Worm (Caenorhabditis elegans) whole organism, L4 larva: ENCODE measurements around the gene lpr-3.

Source experiments
- F44E2.7 ChIP-seq: fragments of 200-800 bp; sonication (Bioruptor generic); IDR thresholded peaks from 2 replicates; pipeline ENCODE4 v2.1.2; 2022; ENCODE audit warnings: missing genetic modification characterization, missing compliant biosample characterization
- F49E8.2 ChIP-seq: sonication (generic microtip); optimal IDR thresholded peaks from 2 replicates; lab custom pipeline; 2016; ENCODE audit warnings: missing compliant biosample characterization, mild to moderate bottlenecking, missing genetic modification characterization, borderline replicate concordance
- R02D3.7 ChIP-seq: fragments of 150-350 bp; sonication (generic microtip); optimal IDR thresholded peaks from 3 replicates; lab custom pipeline; 2014; ENCODE audit warnings: missing biosample characterization, missing genetic modification characterization
- T20F7.1 ChIP-seq: fragments of 200-800 bp; sonication (Bioruptor generic); optimal IDR thresholded peaks from 2 replicates; lab custom pipeline; 2018; ENCODE audit warnings: mild to moderate bottlenecking, missing genetic modification characterization, missing compliant biosample characterization
- Y75B8A.6 ChIP-seq: fragments of 200-800 bp; sonication (Bioruptor generic); IDR thresholded peaks from 2 replicates; pipeline ENCODE4 v1.3.6; 2022; ENCODE audit warnings: missing genetic modification reagents, missing genetic modification characterization, missing compliant biosample characterization
- ZK546.5 ChIP-seq, 2 experiments: sonication (generic microtip); optimal IDR thresholded peaks; 2 replicates each; lab custom pipeline; 2017; ENCODE audit warnings: missing biosample characterization in 2 of 2, missing genetic modification characterization in 2 of 2
- aha-1 ChIP-seq: fragments of 150-350 bp; peaks from one replicate; lab custom pipeline; 2014; ENCODE audit warnings: missing biosample characterization, missing genetic modification characterization
- ama-1 ChIP-seq: fragments of 150-350 bp; optimal IDR thresholded peaks from 2 replicates; lab custom pipeline; 2014; ENCODE audit warnings: inconsistent platforms, mixed read lengths
- arid-1 ChIP-seq: fragments of 200-800 bp; sonication (Bioruptor generic); conservative IDR thresholded peaks from 2 replicates; pipeline ENCODE4 v1.3.6; 2022; ENCODE audit warnings: missing genetic modification reagents, missing genetic modification characterization, missing compliant biosample characterization
- attf-4 ChIP-seq: sonication (generic microtip); optimal IDR thresholded peaks from 3 replicates; lab custom pipeline; 2017; ENCODE audit warnings: missing biosample characterization, missing genetic modification characterization
- ceh-28 ChIP-seq: fragments of 150-350 bp; optimal IDR thresholded peaks from 2 replicates; lab custom pipeline; 2014; ENCODE audit warnings: missing biosample characterization, missing genetic modification reagents, missing genetic modification characterization
- ceh-32 ChIP-seq: sonication (generic microtip); optimal IDR thresholded peaks from 2 replicates; lab custom pipeline; 2016; ENCODE audit warnings: mild to moderate bottlenecking, missing genetic modification characterization, missing compliant biosample characterization; ENCODE audit not compliant: poor library complexity
- ceh-62 ChIP-seq: sonication (generic microtip); optimal IDR thresholded peaks from 2 replicates; lab custom pipeline; 2017; ENCODE audit warnings: missing biosample characterization, missing genetic modification characterization
- ceh-82 ChIP-seq: sonication (generic microtip); optimal IDR thresholded peaks from 2 replicates; lab custom pipeline; 2017; ENCODE audit warnings: missing biosample characterization, missing genetic modification characterization
- daf-16 ChIP-seq, 3 experiments: sonication (generic microtip); optimal IDR thresholded peaks; 2 replicates each; lab custom pipeline; 2016 to 2017; ENCODE audit warnings: missing genetic modification characterization in 3 of 3, missing genetic modification reagents in 3 of 3, mild to moderate bottlenecking in 2 of 3, missing compliant biosample characterization in 2 of 3, missing biosample characterization in 1 of 3, moderate library complexity in 1 of 3
- daf-19 ChIP-seq: fragments of 200-800 bp; sonication (Bioruptor generic); conservative IDR thresholded peaks from 2 replicates; pipeline ENCODE4 v1.3.6; 2022; ENCODE audit warnings: missing genetic modification characterization, missing compliant biosample characterization
- daf-8 ChIP-seq: fragments of 200-800 bp; sonication (Bioruptor generic); IDR thresholded peaks from 2 replicates; pipeline ENCODE4 v1.3.6; 2022; ENCODE audit warnings: missing genetic modification characterization, missing compliant biosample characterization
- dmd-8 ChIP-seq: fragments of 200-800 bp; sonication (Bioruptor generic); IDR thresholded peaks from 2 replicates; pipeline ENCODE4 v1.3.6; 2022; ENCODE audit warnings: missing genetic modification characterization, missing compliant biosample characterization
- dmd-9 ChIP-seq: fragments of 200-800 bp; sonication (Bioruptor generic); IDR thresholded peaks from 2 replicates; pipeline ENCODE4 v1.3.6; 2022; ENCODE audit warnings: missing genetic modification reagents, missing genetic modification characterization, missing compliant biosample characterization
- egl-43 ChIP-seq: fragments of 200-800 bp; sonication (Bioruptor generic); IDR thresholded peaks from 2 replicates; pipeline ENCODE4 v1.3.6; 2022; ENCODE audit warnings: missing genetic modification reagents, missing genetic modification characterization, missing compliant biosample characterization
- fkh-10 ChIP-seq: fragments of 150-350 bp; optimal IDR thresholded peaks from 2 replicates; lab custom pipeline; 2014; ENCODE audit warnings: missing biosample characterization, missing genetic modification reagents, missing genetic modification characterization
- gei-8 ChIP-seq: fragments of 200-800 bp; sonication (Bioruptor generic); optimal IDR thresholded peaks from 2 replicates; lab custom pipeline; 2018; ENCODE audit warnings: mild to moderate bottlenecking, missing genetic modification characterization, missing compliant biosample characterization
- hlh-30 ChIP-seq: sonication (generic microtip); optimal IDR thresholded peaks from 2 replicates; lab custom pipeline; 2017; ENCODE audit warnings: antibody characterized with exemption, mild to moderate bottlenecking, missing genetic modification characterization, missing compliant biosample characterization; ENCODE audit not compliant: insufficient read depth
- hmg-1.1 ChIP-seq: fragments of 200-800 bp; sonication (Bioruptor generic); IDR thresholded peaks from 2 replicates; pipeline ENCODE4 v1.3.6; 2022; ENCODE audit warnings: missing genetic modification reagents, missing genetic modification characterization, missing compliant biosample characterization
- lim-7 ChIP-seq: fragments of 200-800 bp; sonication (Bioruptor generic); IDR thresholded peaks from 2 replicates; pipeline ENCODE4 v1.3.6; 2022; ENCODE audit warnings: missing genetic modification characterization, missing compliant biosample characterization
- lin-39 ChIP-seq: fragments of 150-350 bp; optimal IDR thresholded peaks from 2 replicates; lab custom pipeline; 2014; ENCODE audit warnings: missing biosample characterization, missing genetic modification reagents, missing genetic modification characterization
- lir-3 ChIP-seq: sonication (generic microtip); optimal IDR thresholded peaks from 2 replicates; lab custom pipeline; 2016; ENCODE audit warnings: mild to moderate bottlenecking, missing genetic modification characterization, missing compliant biosample characterization
- mdl-1 ChIP-seq, 2 experiments: fragments of 150-350 bp in 1 of 2; sonication (generic microtip) in 1 of 2; optimal IDR thresholded peaks; 2 replicates each; lab custom pipeline; 2014 to 2017; ENCODE audit warnings: missing biosample characterization in 2 of 2, missing genetic modification characterization in 2 of 2
- mdt-29 ChIP-seq: fragments of 200-800 bp; sonication (Bioruptor generic); IDR thresholded peaks from 2 replicates; pipeline ENCODE4 v1.3.6; 2022; ENCODE audit warnings: missing genetic modification reagents, missing genetic modification characterization, missing compliant biosample characterization
- mep-1 ChIP-seq: fragments of 150-350 bp; sonication (generic microtip); optimal IDR thresholded peaks from 3 replicates; lab custom pipeline; 2014; ENCODE audit warnings: missing biosample characterization, missing genetic modification characterization
- mes-2 ChIP-seq: sonication (generic microtip); optimal IDR thresholded peaks from 2 replicates; lab custom pipeline; 2016; ENCODE audit warnings: missing genotype, mild to moderate bottlenecking, missing genetic modification characterization, missing compliant biosample characterization; ENCODE audit not compliant: poor library complexity, severe bottlenecking
- mxl-2 ChIP-seq: fragments of 200-800 bp; sonication (Bioruptor generic); conservative IDR thresholded peaks from 2 replicates; pipeline ENCODE4 v1.3.6; 2022; ENCODE audit warnings: missing genetic modification reagents, missing genetic modification characterization, missing compliant biosample characterization
- nhr-102 ChIP-seq: sonication (generic microtip); optimal IDR thresholded peaks from 2 replicates; lab custom pipeline; 2016; ENCODE audit warnings: mild to moderate bottlenecking, missing genetic modification characterization, moderate library complexity, missing compliant biosample characterization
- nhr-11 ChIP-seq: fragments of 150-350 bp; optimal IDR thresholded peaks from 2 replicates; lab custom pipeline; 2014; ENCODE audit warnings: missing biosample characterization, missing genetic modification characterization
- nhr-111 ChIP-seq: fragments of 200-800 bp; sonication (Bioruptor generic); optimal IDR thresholded peaks from 2 replicates; lab custom pipeline; 2018; ENCODE audit warnings: mild to moderate bottlenecking, missing genetic modification characterization, missing compliant biosample characterization
- nhr-237 ChIP-seq: sonication (generic microtip); optimal IDR thresholded peaks from 2 replicates; lab custom pipeline; 2017; ENCODE audit warnings: missing biosample characterization, missing genetic modification characterization
- nhr-25 ChIP-seq: sonication (generic microtip); optimal IDR thresholded peaks from 2 replicates; lab custom pipeline; 2017; ENCODE audit warnings: missing genetic modification characterization, mild to moderate bottlenecking, missing compliant biosample characterization, antibody characterized with exemption, moderate library complexity, borderline replicate concordance; ENCODE audit not compliant: insufficient read depth
- nhr-28 ChIP-seq: fragments of 150-350 bp; optimal IDR thresholded peaks from 2 replicates; lab custom pipeline; 2014; ENCODE audit warnings: missing biosample characterization, missing genetic modification characterization
- nhr-41 ChIP-seq: fragments of 200-800 bp; sonication (Bioruptor generic); IDR thresholded peaks from 2 replicates; pipeline ENCODE4 v1.3.6; 2022; ENCODE audit warnings: missing genetic modification reagents, missing genetic modification characterization, missing compliant biosample characterization
- nhr-42 ChIP-seq: fragments of 200-800 bp; sonication (Bioruptor generic); IDR thresholded peaks from 2 replicates; pipeline ENCODE4 v1.3.6; 2022; ENCODE audit warnings: missing genetic modification characterization, missing compliant biosample characterization
- nhr-6 ChIP-seq: fragments of 150-350 bp; optimal IDR thresholded peaks from 2 replicates; lab custom pipeline; 2014; ENCODE audit warnings: missing biosample characterization, missing genetic modification characterization
- nhr-76 ChIP-seq: fragments of 150-350 bp; optimal IDR thresholded peaks from 2 replicates; lab custom pipeline; 2014; ENCODE audit warnings: missing biosample characterization, missing genetic modification characterization
- pha-4 ChIP-seq, 2 experiments: fragments of 150-350 bp in 1 of 2; fragments of 200-800 bp in 1 of 2; sonication (Bioruptor generic) in 1 of 2; IDR thresholded peaks in 1 of 2; optimal IDR thresholded peaks in 1 of 2; 2 replicates each; pipeline versions ENCODE4 v1.3.6 to Lab custom; 2014 to 2022; ENCODE audit warnings: missing genetic modification characterization in 2 of 2, missing genetic modification reagents in 2 of 2, missing biosample characterization in 1 of 2, missing compliant biosample characterization in 1 of 2
- php-3 ChIP-seq: fragments of 200-800 bp; sonication (Bioruptor generic); IDR thresholded peaks from 2 replicates; pipeline ENCODE4 v1.3.6; 2022; ENCODE audit warnings: missing genetic modification reagents, missing genetic modification characterization, missing compliant biosample characterization
- pqm-1 ChIP-seq: sonication (generic microtip); optimal IDR thresholded peaks from 2 replicates; lab custom pipeline; 2017; ENCODE audit warnings: missing biosample characterization, missing genetic modification characterization
- snpc-4 ChIP-seq: fragments of 150-350 bp; optimal IDR thresholded peaks from 2 replicates; lab custom pipeline; 2014; ENCODE audit warnings: missing biosample characterization, missing genetic modification characterization
- spr-1 ChIP-seq: sonication (generic microtip); optimal IDR thresholded peaks from 2 replicates; lab custom pipeline; 2016; ENCODE audit warnings: mild to moderate bottlenecking, missing genetic modification characterization, missing compliant biosample characterization
- tra-1 ChIP-seq: fragments of 200-800 bp; sonication (Bioruptor generic); IDR thresholded peaks from 2 replicates; pipeline ENCODE4 v1.3.6; 2022; ENCODE audit warnings: missing genetic modification reagents, missing genetic modification characterization, missing compliant biosample characterization
- zfp-3 ChIP-seq: fragments of 200-800 bp; sonication (Bioruptor generic); conservative IDR thresholded peaks from 2 replicates; pipeline ENCODE4 v1.3.6; 2022; ENCODE audit warnings: missing genetic modification reagents, missing genetic modification characterization, missing compliant biosample characterization
- ztf-11 ChIP-seq: fragments of 150-350 bp; optimal IDR thresholded peaks from 2 replicates; lab custom pipeline; 2014; ENCODE audit warnings: missing biosample characterization, missing genetic modification characterization
- ztf-7 ChIP-seq: fragments of 150-350 bp; optimal IDR thresholded peaks from 2 replicates; lab custom pipeline; 2014; ENCODE audit warnings: missing biosample characterization, missing genetic modification characterization

Gene lpr-3

ce11 chrX:11095480-11095879 lies 38.3 kb downstream of the lpr-3 start (continued):
- TF ChIP-seq dmd-9 (peak; percentile 74; the same call in 1 of the 2 replicates), mxl-2 (GFP tag; lab: Robert Waterston, UW) (no peak), daf-19 (GFP tag; lab: Robert Waterston, UW) (peak; percentile 94), ama-1 (lab: Kevin White, UChicago) (no peak), nhr-111 (peak; percentile 37), php-3 (GFP tag; lab: Robert Waterston, UW) (peak; percentile 83), ztf-11 (tag; lab: Kevin White, UChicago) (no peak), F44E2.7 (GFP tag; lab: Robert Waterston, UW) (no peak), lin-39 (no peak), nhr-237 (tag; lab: Kevin White, UChicago) (no peak), daf-16 (GFP tag; optimal IDR thresholded peaks at IDR 0.05; lab: Kevin White, UChicago) (peak; percentile 54 to 95), daf-16 (tag; optimal IDR thresholded peaks at IDR 0.05; lab: Kevin White, UChicago) (peak; percentile 74), mdt-29 (GFP tag; lab: Robert Waterston, UW) (no peak), lim-7 (GFP tag; lab: Robert Waterston, UW) (peak; percentile 87), daf-8 (GFP tag; lab: Robert Waterston, UW) (no peak), mep-1 (tag; lab: Kevin White, UChicago) (peak; percentile 92), hlh-30 (peak; percentile 78), ceh-82 (tag; lab: Kevin White, UChicago) (no peak), egl-43 (no peak; the same call in none of the 2 replicates), nhr-6 (tag; lab: Kevin White, UChicago) (peak; percentile 41), mes-2 (tag; lab: Kevin White, UChicago) (no peak), nhr-41 (peak; percentile 89; the same call in 1 of the 2 replicates), spr-1 (peak; percentile 88), nhr-102 (tag; lab: Kevin White, UChicago) (peak; percentile 92), attf-4 (tag; lab: Kevin White, UChicago) (no peak), nhr-25 (tag; lab: Kevin White, UChicago) (peak; percentile 73), lir-3 (tag; lab: Kevin White, UChicago) (peak; percentile 84), nhr-76 (tag; lab: Kevin White, UChicago) (no peak), ceh-28 (no peak), snpc-4 (tag; lab: Kevin White, UChicago) (no peak), pha-4 (GFP tag; IDR thresholded peaks at IDR 0.05; lab: Robert Waterston, UW) (peak; percentile 90), pha-4 (tag; optimal IDR thresholded peaks at IDR 0.05; lab: Kevin White, UChicago) (no peak), ceh-62 (no peak), mdl-1 (tag; optimal IDR thresholded peaks at IDR 0.05; lab: Kevin White, UChicago) (peak in 1 of 2 experiments; percentile 82), nhr-42 (GFP tag; lab: Robert Waterston, UW) (peak; percentile 89), Y75B8A.6 (no peak), nhr-28 (tag; lab: Kevin White, UChicago) (peak; percentile 45), tra-1 (GFP tag; lab: Robert Waterston, UW) (peak; percentile 91), arid-1 (GFP tag; lab: Robert Waterston, UW) (peak; percentile 79), ZK546.5 (tag; optimal IDR thresholded peaks at IDR 0.05; lab: Kevin White, UChicago) (no peak), hmg-1.1 (peak; percentile 97), aha-1 (peak; percentile 99), dmd-8 (GFP tag; lab: Robert Waterston, UW) (peak; percentile 92), ztf-7 (tag; lab: Kevin White, UChicago) (peak; percentile 86), F49E8.2 (tag; lab: Kevin White, UChicago) (peak; percentile 65), T20F7.1 (GFP tag; lab: Kevin White, UChicago) (peak; percentile 59), zfp-3 (GFP tag; lab: Robert Waterston, UW) (peak; percentile 73; the same call in 1 of the 2 replicates), R02D3.7 (tag; lab: Kevin White, UChicago) (no peak), ceh-32 (peak; percentile 54), fkh-10 (peak; percentile 4), nhr-11 (peak; percentile 55), pqm-1 (tag; lab: Kevin White, UChicago) (no peak), gei-8 (peak; percentile 55)
